Worm (Caenorhabditis elegans): ENCODE measurements around the gene srh-98.

DNA sequence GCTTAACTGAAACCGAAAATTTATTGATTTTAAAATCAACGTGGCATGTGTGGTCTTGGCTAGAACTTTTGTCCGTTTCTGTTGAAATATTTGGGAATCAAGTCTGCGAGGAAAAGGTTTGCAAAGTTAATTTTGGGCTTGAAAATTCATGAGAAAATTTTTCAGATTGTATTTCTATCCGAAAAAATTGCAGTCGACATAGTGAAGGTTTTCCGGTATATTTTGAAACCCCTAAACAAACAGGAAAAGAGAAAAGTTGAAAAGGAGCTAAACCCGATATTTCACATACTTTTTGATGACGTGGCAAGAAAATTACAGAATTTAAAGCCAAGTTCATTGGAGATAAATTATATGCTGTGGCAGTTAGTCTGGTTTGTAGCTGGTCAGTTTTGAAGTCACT lies 24.1 kb upstream of the srh-98 start, which contains the start of gene nhr-127:
- TF ChIP-seq ama-1 (optimal IDR thresholded peaks at IDR 0.05) (no peak), mbf-1 (tag; optimal IDR thresholded peaks at IDR 0.05) (no peak), sem-4 (tag; optimal IDR thresholded peaks at IDR 0.05) (no peak), blmp-1 (tag; optimal IDR thresholded peaks at IDR 0.05; ENCODE audit: insufficient read depth) (no peak), lsy-2 (tag; optimal IDR thresholded peaks at IDR 0.05) (no peak), ceh-82 (tag; optimal IDR thresholded peaks at IDR 0.05) (no peak), fos-1 (tag; optimal IDR thresholded peaks at IDR 0.05) (no peak), R02D3.7 (tag; optimal IDR thresholded peaks at IDR 0.05) (no peak), ceh-16 (tag; optimal IDR thresholded peaks at IDR 0.05) (no peak), elt-1 (tag; optimal IDR thresholded peaks at IDR 0.05) (no peak)
